Fruit fly (Drosophila melanogaster): Measurements from ENCODE around the gene Apt1.

- TF ChIP-seq CG8478 (optimal IDR thresholded peaks at IDR 0.05) (no peak), pan (optimal IDR thresholded peaks at IDR 0.05) (no peak), Dll (optimal IDR thresholded peaks at IDR 0.05) (no peak), EcR (GFP tag; optimal IDR thresholded peaks at IDR 0.05) (no peak)
Measured at dm6 chr3L:11609153-11609809, 18.6 kb upstream of the Apt1 start, which contains the start of gene Duba.
